Worm (Caenorhabditis elegans): ENCODE measurements around the gene R06F6.14.
A peak's percentile ranks its signal among the peaks of the same experiment; 100 is the strongest.

R06F6.14 gene

ce11 chrII:10840067-10840466 is 31.0 kb downstream of the R06F6.14 start (continued):
- peak; percentile 75 for TF ChIP-seq ref-2 (tag; optimal IDR thresholded peaks at IDR 0.05)
- TF ChIP-seq hlh-15 (tag; optimal IDR thresholded peaks at IDR 0.05) = peak; percentile 71
- TF ChIP-seq ceh-6 (GFP tag; optimal IDR thresholded peaks at IDR 0.05) = peak; percentile 91
- TF ChIP-seq lin-11 (tag; optimal IDR thresholded peaks at IDR 0.05) = peak; percentile 86
- peak; percentile 79 for TF ChIP-seq hlh-30 (tag; optimal IDR thresholded peaks at IDR 0.05; ENCODE audit: insufficient read depth)
- TF ChIP-seq ceh-22 (tag; optimal IDR thresholded peaks at IDR 0.05) = peak; percentile 35
- peak; percentile 87 for TF ChIP-seq ceh-34 (tag; optimal IDR thresholded peaks at IDR 0.05)
- no peak for TF ChIP-seq fkh-10 (GFP tag; optimal IDR thresholded peaks at IDR 0.05)
- TF ChIP-seq unc-3 (GFP tag; conservative IDR thresholded peaks at IDR 0.05) = peak; percentile 77
- TF ChIP-seq unc-3 (tag; optimal IDR thresholded peaks at IDR 0.05) = peak; percentile 84
- TF ChIP-seq elt-4 (tag; optimal IDR thresholded peaks at IDR 0.05) = peak; percentile 5
- TF ChIP-seq fax-1 (tag; optimal IDR thresholded peaks at IDR 0.05) = peak; percentile 73
- TF ChIP-seq dmd-4 (tag; optimal IDR thresholded peaks at IDR 0.05; ENCODE audit: borderline replicate concordance) = peak; percentile 59
- peak; percentile 82 for TF ChIP-seq sox-2 (GFP tag; IDR thresholded peaks at IDR 0.05)
- TF ChIP-seq zip-5 (tag; optimal IDR thresholded peaks at IDR 0.05) = peak; percentile 65
- TF ChIP-seq ahr-1 (tag; optimal IDR thresholded peaks at IDR 0.05) = peak; percentile 77
- TF ChIP-seq F13H6.1 (tag; optimal IDR thresholded peaks at IDR 0.05) = peak; percentile 54
- TF ChIP-seq ztf-16 (tag; optimal IDR thresholded peaks at IDR 0.05) = peak; percentile 91
- no peak for TF ChIP-seq pha-4 (tag; optimal IDR thresholded peaks at IDR 0.05)
- TF ChIP-seq pros-1 (tag; optimal IDR thresholded peaks at IDR 0.05) = peak; percentile 35
- peak; percentile 88 for TF ChIP-seq pha-2 (tag; optimal IDR thresholded peaks at IDR 0.05)
- TF ChIP-seq Y22D7AL.16 (tag; optimal IDR thresholded peaks at IDR 0.05) = peak; percentile 81
- TF ChIP-seq sox-4 (tag; optimal IDR thresholded peaks at IDR 0.05) = peak; percentile 88
- peak; percentile 91 for TF ChIP-seq unc-86 (tag; optimal IDR thresholded peaks at IDR 0.05)
- no peak for TF ChIP-seq ets-4 (tag; optimal IDR thresholded peaks at IDR 0.05)
- TF ChIP-seq syd-9 (tag; optimal IDR thresholded peaks at IDR 0.05) = peak; percentile 87
- TF ChIP-seq gmeb-2 (tag; optimal IDR thresholded peaks at IDR 0.05) = peak; percentile 88
- TF ChIP-seq eyg-1 (tag; optimal IDR thresholded peaks at IDR 0.05) = peak; percentile 93
- no peak for TF ChIP-seq unc-55 (GFP tag; optimal IDR thresholded peaks at IDR 0.05)
- TF ChIP-seq ceh-19 (GFP tag; optimal IDR thresholded peaks at IDR 0.05) = peak; percentile 92
- TF ChIP-seq C38D4.7 (GFP tag; optimal IDR thresholded peaks at IDR 0.05) = peak; percentile 83

DNA sequence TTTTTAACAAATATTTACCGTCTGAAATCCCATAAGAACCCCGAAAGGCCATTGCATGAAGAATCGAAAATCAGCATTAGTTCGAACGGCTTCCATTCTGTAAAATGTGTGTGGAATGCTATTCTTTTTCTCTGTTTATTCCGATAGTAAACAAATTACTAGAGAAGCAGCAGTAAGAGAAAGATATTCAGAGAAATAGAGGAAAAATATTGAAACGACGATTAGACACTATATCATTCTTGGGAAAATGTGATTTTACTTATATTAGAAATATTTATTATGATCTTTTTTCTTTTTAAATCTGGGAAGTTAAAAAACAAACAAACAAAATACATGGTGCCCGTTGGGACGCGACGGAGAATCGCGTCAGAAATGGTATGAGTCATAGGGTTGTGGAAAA is 34.4 kb downstream of the R06F6.14 start, which contains the start of gene M106.8:
TSS of gene M106.8 (minus strand) at position 101 of the 400 bp plus-strand sequence.
- TF ChIP-seq pag-3 (tag; optimal IDR thresholded peaks at IDR 0.05; ENCODE audit: borderline replicate concordance) = no peak
- no peak for TF ChIP-seq pat-9 (tag; optimal IDR thresholded peaks at IDR 0.05)
- no peak for TF ChIP-seq ceh-18 (tag; optimal IDR thresholded peaks at IDR 0.05)
- TF ChIP-seq unc-42 (tag; optimal IDR thresholded peaks at IDR 0.05) = no peak
- no peak for TF ChIP-seq Y22D7AL.16 (tag; optimal IDR thresholded peaks at IDR 0.05)
- TF ChIP-seq lim-6 (tag; optimal IDR thresholded peaks at IDR 0.05) = no peak
- no peak for TF ChIP-seq unc-55 (GFP tag; optimal IDR thresholded peaks at IDR 0.05)
- TF ChIP-seq T23F11.4 (GFP tag; optimal IDR thresholded peaks at IDR 0.05) = no peak
- no peak for TF ChIP-seq pros-1 (tag; optimal IDR thresholded peaks at IDR 0.05)
- TF ChIP-seq fax-1 (tag; optimal IDR thresholded peaks at IDR 0.05) = no peak
- TF ChIP-seq unc-3 (GFP tag; conservative IDR thresholded peaks at IDR 0.05) = no peak
- TF ChIP-seq unc-3 (tag; optimal IDR thresholded peaks at IDR 0.05) = no peak
- no peak for TF ChIP-seq ref-2 (tag; optimal IDR thresholded peaks at IDR 0.05)

DNA sequence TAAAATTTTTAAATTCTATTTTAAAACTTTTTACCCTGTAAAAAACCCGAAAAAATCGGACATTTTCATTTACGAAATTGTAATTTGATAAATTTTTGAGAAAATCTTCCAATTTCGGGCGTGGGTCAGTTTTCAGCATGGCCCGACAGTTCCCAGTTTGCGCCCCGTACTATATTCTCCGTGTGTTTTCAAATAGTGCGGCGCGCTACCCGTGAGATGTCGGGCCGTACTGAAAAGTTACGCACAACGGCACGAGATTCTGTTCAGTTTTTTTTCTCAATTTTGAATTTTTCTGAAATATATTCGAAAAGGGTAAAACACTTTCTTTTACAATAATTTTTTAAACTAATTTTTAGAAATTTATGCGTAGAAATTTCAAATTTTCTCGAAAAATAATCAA is 38.0 kb downstream of the R06F6.14 start:
- TF ChIP-seq ceh-45 (GFP tag; IDR thresholded peaks at IDR 0.05) = no peak
- TF ChIP-seq ceh-9 (tag; optimal IDR thresholded peaks at IDR 0.05) = no peak
- no peak for TF ChIP-seq dmd-4 (tag; optimal IDR thresholded peaks at IDR 0.05; ENCODE audit: borderline replicate concordance)
- no peak for TF ChIP-seq npax-4 (tag; optimal IDR thresholded peaks at IDR 0.05)
- no peak for TF ChIP-seq rnt-1 (tag; optimal IDR thresholded peaks at IDR 0.05)
- no peak for TF ChIP-seq ceh-19 (GFP tag; optimal IDR thresholded peaks at IDR 0.05)
- TF ChIP-seq pros-1 (tag; optimal IDR thresholded peaks at IDR 0.05) = no peak
- TF ChIP-seq ceh-31 (tag; optimal IDR thresholded peaks at IDR 0.05) = no peak
- TF ChIP-seq ztf-16 (tag; optimal IDR thresholded peaks at IDR 0.05) = no peak
- no peak for TF ChIP-seq ceh-2 (tag; optimal IDR thresholded peaks at IDR 0.05)
- TF ChIP-seq dve-1 (tag; optimal IDR thresholded peaks at IDR 0.05) = no peak
- no peak for TF ChIP-seq F13H6.1 (tag; optimal IDR thresholded peaks at IDR 0.05)
- no peak for TF ChIP-seq tbx-2 (tag; optimal IDR thresholded peaks at IDR 0.05)
- TF ChIP-seq Y22D7AL.16 (tag; optimal IDR thresholded peaks at IDR 0.05) = no peak
- no peak for TF ChIP-seq ceh-30 (tag; optimal IDR thresholded peaks at IDR 0.05)

Measured in whole organism, late embryonic.